Worm (Caenorhabditis elegans): ENCODE measurements around the gene F41G3.21.

ce11 chrII:6756232-6756631, 3.5 kb upstream of the F41G3.21 start, which contains the start of gene F41G3.3:
- no peak for TF ChIP-seq unc-3 (GFP tag; conservative IDR thresholded peaks at IDR 0.05)
- TF ChIP-seq unc-3 (tag; optimal IDR thresholded peaks at IDR 0.05): no peak
- no peak for TF ChIP-seq hlh-6 (tag; optimal IDR thresholded peaks at IDR 0.05)
- no peak for TF ChIP-seq tbx-2 (tag; optimal IDR thresholded peaks at IDR 0.05)
- no peak for TF ChIP-seq ets-4 (tag; optimal IDR thresholded peaks at IDR 0.05)
- TF ChIP-seq ceh-22 (tag; optimal IDR thresholded peaks at IDR 0.05): no peak
